Fruit fly (Drosophila melanogaster) whole organism, embryonic: Measurements from ENCODE around the gene Prtl99C.

ENCODE experiments used
- Atf6 ChIP-seq: fragments of 200-800 bp; sonication (Bioruptor generic); IDR thresholded peaks from 2 replicates; pipeline ENCODE4 v1.3.6; 2022; ENCODE audit warnings: missing biosample characterization, missing genetic modification characterization
- CG10147 ChIP-seq: fragments of 200-800 bp; sonication (Bioruptor generic); optimal IDR thresholded peaks from 2 replicates; lab custom pipeline; 2019; ENCODE audit warnings: missing biosample characterization, mild to moderate bottlenecking, missing genetic modification characterization, moderate library complexity
- CG10209 ChIP-seq: fragments of 200-800 bp; sonication (Bioruptor generic); optimal IDR thresholded peaks from 3 replicates; lab custom pipeline; 2017; ENCODE audit warnings: missing biosample characterization, mild to moderate bottlenecking, missing genetic modification characterization, missing genetic modification reagents
- CG1024 ChIP-seq: fragments of 200-800 bp; sonication (Bioruptor generic); IDR thresholded peaks from 2 replicates; pipeline ENCODE4 v1.3.6; 2022; ENCODE audit warnings: missing biosample characterization, missing genetic modification characterization
- CG11247 ChIP-seq: fragments of 200-800 bp; sonication (Bioruptor generic); IDR thresholded peaks from 2 replicates; pipeline ENCODE4 v1.3.6; 2022; ENCODE audit warnings: missing biosample characterization, missing genetic modification characterization
- CG11560 ChIP-seq: fragments of 200-800 bp; sonication (Bioruptor generic); IDR thresholded peaks from 3 replicates; pipeline ENCODE4 v1.3.6; 2022; ENCODE audit warnings: missing biosample characterization, missing genetic modification characterization
- CG12391 ChIP-seq: fragments of 200-800 bp; sonication (Bioruptor generic); optimal IDR thresholded peaks from 3 replicates; lab custom pipeline; 2018; ENCODE audit warnings: missing biosample characterization, mild to moderate bottlenecking, missing genetic modification characterization, moderate library complexity
- CG13424 ChIP-seq: fragments of 200-800 bp; sonication (Bioruptor generic); optimal IDR thresholded peaks from 2 replicates; lab custom pipeline; 2019; ENCODE audit warnings: missing biosample characterization, mild to moderate bottlenecking, missing genetic modification characterization, moderate library complexity
- CG16815 ChIP-seq: fragments of 200-800 bp; sonication (Bioruptor generic); optimal IDR thresholded peaks from 3 replicates; lab custom pipeline; 2017; ENCODE audit warnings: missing biosample characterization, mild to moderate bottlenecking, missing genetic modification characterization
- CG2120 ChIP-seq: fragments of 200-800 bp; sonication (Bioruptor generic); optimal IDR thresholded peaks from 3 replicates; lab custom pipeline; 2016; ENCODE audit warnings: missing biosample characterization, missing genetic modification characterization
- CG2129 ChIP-seq: fragments of 200-800 bp; sonication (Bioruptor generic); IDR thresholded peaks from 2 replicates; pipeline ENCODE4 v1.3.6; 2022; ENCODE audit warnings: missing biosample characterization, missing genetic modification characterization; ENCODE audit not compliant: partially characterized antibody
- CG30403 ChIP-seq: fragments of 200-800 bp; sonication (Bioruptor generic); optimal IDR thresholded peaks from 3 replicates; lab custom pipeline; 2016; ENCODE audit warnings: missing biosample characterization, missing genetic modification characterization
- CG3065 ChIP-seq: fragments of 200-800 bp; sonication (Bioruptor generic); optimal IDR thresholded peaks from 2 replicates; lab custom pipeline; 2016; ENCODE audit warnings: missing biosample characterization, missing genetic modification characterization
- CG31388 ChIP-seq: fragments of 200-800 bp; sonication (Bioruptor generic); optimal IDR thresholded peaks from 2 replicates; lab custom pipeline; 2016; ENCODE audit warnings: missing biosample characterization, missing genetic modification characterization
- CG3281 ChIP-seq: fragments of 200-800 bp; sonication (Bioruptor generic); optimal IDR thresholded peaks from 3 replicates; lab custom pipeline; 2017; ENCODE audit warnings: missing biosample characterization, mild to moderate bottlenecking, missing genetic modification characterization
- CG4730 ChIP-seq: fragments of 200-800 bp; sonication (Bioruptor generic); IDR thresholded peaks from 2 replicates; pipeline ENCODE4 v1.3.6; 2022; ENCODE audit warnings: missing biosample characterization, missing genetic modification characterization
- CG6689 ChIP-seq: fragments of 200-800 bp; sonication (Bioruptor generic); IDR thresholded peaks from 2 replicates; pipeline ENCODE4 v1.3.6; 2022; ENCODE audit warnings: missing biosample characterization, missing genetic modification characterization
- CG8290 ChIP-seq, 3 experiments: fragments of 200-800 bp; sonication (Bioruptor generic); optimal IDR thresholded peaks; 2 replicates each; lab custom pipeline; 2016 to 2019; ENCODE audit warnings: missing biosample characterization in 3 of 3, missing genetic modification characterization in 3 of 3, mild to moderate bottlenecking in 2 of 3, moderate library complexity in 1 of 3
- CG8359 ChIP-seq: fragments of 200-800 bp; sonication (Bioruptor generic); optimal IDR thresholded peaks from 2 replicates; lab custom pipeline; 2017; ENCODE audit warnings: missing biosample characterization, mild to moderate bottlenecking, missing genetic modification characterization, borderline replicate concordance
- CG8478 ChIP-seq: fragments of >200 bp; optimal IDR thresholded peaks from 2 replicates; lab custom pipeline; 2018
- CoRest ChIP-seq: fragments of 200-800 bp; sonication (Bioruptor generic); optimal IDR thresholded peaks from 3 replicates; lab custom pipeline; 2018; ENCODE audit warnings: missing biosample characterization, mild to moderate bottlenecking, missing genetic modification characterization, moderate library complexity
- Dbx ChIP-seq: fragments of 200-800 bp; sonication (Bioruptor generic); IDR thresholded peaks from 3 replicates; pipeline ENCODE4 v1.3.6; 2022; ENCODE audit warnings: missing biosample characterization, missing genetic modification characterization
- E2f2 ChIP-seq: fragments of 200-800 bp; sonication (Bioruptor generic); IDR thresholded peaks from 2 replicates; pipeline ENCODE4 v1.3.6; 2022; ENCODE audit warnings: missing biosample characterization, missing genetic modification characterization
- H2.0 ChIP-seq: fragments of 200-800 bp; sonication (Bioruptor generic); IDR thresholded peaks from 2 replicates; pipeline ENCODE4 v1.3.6; 2022; ENCODE audit warnings: missing biosample characterization, missing genetic modification characterization
- Hr3 ChIP-seq: fragments of 200-800 bp; sonication (Bioruptor generic); optimal IDR thresholded peaks from 3 replicates; lab custom pipeline; 2016; ENCODE audit warnings: missing biosample characterization, missing genetic modification characterization
- Lhr ChIP-seq: fragments of 200-800 bp; sonication (Bioruptor generic); optimal IDR thresholded peaks from 3 replicates; lab custom pipeline; 2017; ENCODE audit warnings: mild to moderate bottlenecking, missing biosample characterization, missing genetic modification reagents, missing genetic modification characterization
- Max ChIP-seq: fragments of 200-800 bp; sonication (Bioruptor generic); optimal IDR thresholded peaks from 2 replicates; lab custom pipeline; 2016; ENCODE audit warnings: missing biosample characterization, mild to moderate bottlenecking, missing genetic modification characterization
- PHDP ChIP-seq: fragments of 200-800 bp; sonication (Bioruptor generic); optimal IDR thresholded peaks from 3 replicates; lab custom pipeline; 2018; ENCODE audit warnings: missing biosample characterization, mild to moderate bottlenecking, missing genetic modification characterization, moderate library complexity
- Ptx1 ChIP-seq: fragments of 200-800 bp; sonication (Bioruptor generic); IDR thresholded peaks from 2 replicates; pipeline ENCODE4 v1.3.6; 2022; ENCODE audit warnings: missing biosample characterization, missing genetic modification characterization
- Xrp1 ChIP-seq: fragments of 200-800 bp; sonication (Bioruptor generic); IDR thresholded peaks from 2 replicates; pipeline ENCODE4 v1.3.6; 2022; ENCODE audit warnings: missing biosample characterization, missing genetic modification characterization
- YL-1 ChIP-seq: fragments of 200-800 bp; sonication (Bioruptor generic); optimal IDR thresholded peaks from 3 replicates; lab custom pipeline; 2017; ENCODE audit warnings: missing biosample characterization, mild to moderate bottlenecking, missing genetic modification characterization
- ab ChIP-seq: fragments of 200-800 bp; sonication (Bioruptor generic); optimal IDR thresholded peaks from 2 replicates; lab custom pipeline; 2016; ENCODE audit warnings: missing biosample characterization, missing genetic modification characterization
- abd-A ChIP-seq: fragments of 200-800 bp; sonication (Bioruptor generic); optimal IDR thresholded peaks from 3 replicates; lab custom pipeline; 2019; ENCODE audit warnings: missing biosample characterization, mild to moderate bottlenecking, missing genetic modification characterization, moderate library complexity
- aop ChIP-seq: fragments of 200-800 bp; sonication (Bioruptor generic); IDR thresholded peaks from 2 replicates; pipeline ENCODE4 v1.3.6; 2022; ENCODE audit warnings: missing biosample characterization, missing genetic modification characterization
- ash1 ChIP-seq: fragments of 200-800 bp; sonication (Bioruptor generic); optimal IDR thresholded peaks from 2 replicates; lab custom pipeline; 2018; ENCODE audit warnings: missing biosample characterization, mild to moderate bottlenecking, missing genetic modification characterization
- bsh ChIP-seq, 2 experiments: fragments of 200-800 bp; sonication (Bioruptor generic); optimal IDR thresholded peaks; 2 replicates each; lab custom pipeline; 2017 to 2018; ENCODE audit warnings: mild to moderate bottlenecking in 2 of 2, missing biosample characterization in 2 of 2, missing genetic modification characterization in 2 of 2, moderate library complexity in 1 of 2
- ci ChIP-seq: fragments of 200-800 bp; sonication (Bioruptor generic); IDR thresholded peaks from 3 replicates; pipeline ENCODE4 v1.3.6; 2022; ENCODE audit warnings: missing biosample characterization, missing genetic modification characterization
- ftz-f1 ChIP-seq: fragments of 200-800 bp; sonication (Bioruptor generic); optimal IDR thresholded peaks from 2 replicates; lab custom pipeline; 2016; ENCODE audit warnings: missing biosample characterization, missing genetic modification characterization
- gsb ChIP-seq: fragments of 200-800 bp; sonication (Bioruptor generic); IDR thresholded peaks from 2 replicates; pipeline ENCODE4 v1.3.6; 2022; ENCODE audit warnings: missing biosample characterization, missing genetic modification characterization
- ham ChIP-seq: fragments of 200-800 bp; sonication (Bioruptor generic); IDR thresholded peaks from 2 replicates; pipeline ENCODE4 v1.3.6; 2022; ENCODE audit warnings: missing biosample characterization, missing genetic modification characterization
- hb ChIP-seq: fragments of 200-800 bp; sonication (Bioruptor generic); IDR thresholded peaks from 3 replicates; pipeline ENCODE4 v1.3.6; 2022; ENCODE audit warnings: missing biosample characterization, missing genetic modification characterization; ENCODE audit not compliant: partially characterized antibody
- ind ChIP-seq: fragments of 200-800 bp; sonication (Bioruptor generic); optimal IDR thresholded peaks from 3 replicates; lab custom pipeline; 2016; ENCODE audit warnings: missing biosample characterization, missing genetic modification characterization
- jigr1 ChIP-seq: fragments of 200-800 bp; sonication (Bioruptor generic); IDR thresholded peaks from 3 replicates; pipeline ENCODE4 v1.3.6; 2022; ENCODE audit warnings: missing biosample characterization, missing genetic modification characterization
- kay ChIP-seq: fragments of 200-800 bp; sonication (Bioruptor generic); optimal IDR thresholded peaks from 2 replicates; lab custom pipeline; 2016; ENCODE audit warnings: missing biosample characterization, missing genetic modification characterization
- onecut ChIP-seq: fragments of 200-800 bp; sonication (Bioruptor generic); IDR thresholded peaks from 2 replicates; pipeline ENCODE4 v1.3.6; 2022; ENCODE audit warnings: missing biosample characterization, missing genetic modification characterization
- otp ChIP-seq: fragments of 200-800 bp; sonication (Bioruptor generic); IDR thresholded peaks from 3 replicates; pipeline ENCODE4, ENCODE4 v1.3.6; 2022; ENCODE audit warnings: missing biosample characterization, missing genetic modification characterization
- unc-4 ChIP-seq: fragments of 200-800 bp; sonication (Bioruptor generic); IDR thresholded peaks from 2 replicates; pipeline ENCODE4 v1.3.6; 2022; ENCODE audit warnings: missing biosample characterization, missing genetic modification characterization; ENCODE audit not compliant: partially characterized antibody
- vnd ChIP-seq: fragments of 200-800 bp; sonication (Bioruptor generic); IDR thresholded peaks from 3 replicates; pipeline ENCODE4 v1.3.6; 2022; ENCODE audit warnings: missing biosample characterization, missing genetic modification characterization; ENCODE audit not compliant: partially characterized antibody
- vvl ChIP-seq: fragments of 200-800 bp; sonication (Bioruptor generic); IDR thresholded peaks from 2 replicates; pipeline ENCODE4 v1.3.6; 2022; ENCODE audit warnings: missing biosample characterization, missing genetic modification characterization

Gene Prtl99C

dm6 chr3R:29868676-29869349 is 33.1 kb downstream of the Prtl99C start, which contains the start of gene Zip99C (continued):
- TF ChIP-seq vvl (GFP tag; lab: Robert Waterston, UW) (peak; percentile 23; the same call in 1 of the 2 replicates), ash1 (GFP tag; lab: Kevin White, UChicago) (no peak), CoRest (tag; lab: Kevin White, UChicago) (peak; percentile 69), CG2120 (GFP tag; lab: Kevin White, UChicago) (peak; percentile 66), PHDP (peak; percentile 27), CG10147 (GFP tag; lab: Kevin White, UChicago) (no peak), CG8359 (GFP tag; lab: Kevin White, UChicago) (no peak), ftz-f1 (GFP tag; lab: Kevin White, UChicago) (no peak), E2f2 (peak; percentile 95), Hr3 (GFP tag; lab: Kevin White, UChicago) (peak; percentile 30), CG3281 (GFP tag; lab: Kevin White, UChicago) (peak; percentile 18), Atf6 (GFP tag; lab: Robert Waterston, UW) (0 out of 2 replicates have a peak, but pooled peaks have one; percentile 11), Ptx1 (GFP tag; lab: Robert Waterston, UW) (0 out of 2 replicates have a peak, but pooled peaks have one; percentile 34), CG6689 (GFP tag; lab: Robert Waterston, UW) (no peak), hb (peak; percentile 83), CG4730 (GFP tag; lab: Robert Waterston, UW) (no peak), CG12391 (tag; lab: Kevin White, UChicago) (peak; percentile 65), kay (peak; percentile 99), Max (peak; percentile 55), CG3065 (GFP tag; lab: Kevin White, UChicago) (no peak), YL-1 (peak; percentile 50), ci (GFP tag; lab: Robert Waterston, UW) (peak; percentile 33; the same call in 2 of the 3 replicates), ind (GFP tag; lab: Kevin White, UChicago) (peak; percentile 46), H2.0 (GFP tag; lab: Robert Waterston, UW) (peak; percentile 36; the same call in 1 of the 2 replicates), onecut (peak; percentile 51), CG8290 (GFP tag; optimal IDR thresholded peaks at IDR 0.05; lab: Kevin White, UChicago) (peak; percentile 74), CG8290 (tag; optimal IDR thresholded peaks at IDR 0.05; lab: Kevin White, UChicago) (peak; percentile 11 to 87), gsb (GFP tag; lab: Robert Waterston, UW) (no peak), CG16815 (GFP tag; lab: Kevin White, UChicago) (peak; percentile 10), ab (GFP tag; lab: Kevin White, UChicago) (no peak), aop (GFP tag; lab: Robert Waterston, UW) (no peak), otp (GFP tag; lab: Robert Waterston, UW) (0 out of 3 replicates have a peak, but pooled peaks have one; percentile 32), CG11560 (peak; percentile 59; the same call in 1 of the 3 replicates), Dbx (peak; percentile 30; the same call in 1 of the 3 replicates), ham (GFP tag; lab: Robert Waterston, UW) (no peak), unc-4 (GFP tag; lab: Robert Waterston, UW) (peak; percentile 82), CG2129 (GFP tag; lab: Robert Waterston, UW) (peak; percentile 79; the same call in 1 of the 2 replicates), CG10209 (GFP tag; lab: Kevin White, UChicago) (peak; percentile 16), jigr1 (GFP tag; lab: Robert Waterston, UW) (no peak), CG13424 (tag; lab: Kevin White, UChicago) (peak; percentile 23), CG31388 (GFP tag; lab: Kevin White, UChicago) (no peak), CG11247 (GFP tag; lab: Robert Waterston, UW) (no peak), CG30403 (GFP tag; lab: Kevin White, UChicago) (peak; percentile 59), Xrp1 (GFP tag; lab: Robert Waterston, UW) (peak; percentile 37; the same call in 1 of the 2 replicates), CG8478 (lab: Kevin White, UChicago) (no peak), vnd (GFP tag; lab: Robert Waterston, UW) (peak; percentile 88), CG1024 (GFP tag; lab: Robert Waterston, UW) (no peak), bsh (GFP tag; optimal IDR thresholded peaks at IDR 0.05; lab: Kevin White, UChicago) (no peak), Lhr (GFP tag; lab: Kevin White, UChicago) (peak; percentile 85), abd-A (tag; lab: Kevin White, UChicago) (no peak)
